Fruit fly (Drosophila melanogaster) whole organism, embryonic: ENCODE data around the gene meso18E.
A peak's percentile ranks its signal among the peaks of the same experiment; 100 is the strongest.

Source experiments
- BtbVII ChIP-seq: fragments of 200-800 bp; sonication (Bioruptor generic); optimal IDR thresholded peaks from 3 replicates; lab custom pipeline; 2017; ENCODE audit warnings: missing biosample characterization, mild to moderate bottlenecking, missing genetic modification characterization
- CG12391 ChIP-seq: fragments of 200-800 bp; sonication (Bioruptor generic); optimal IDR thresholded peaks from 3 replicates; lab custom pipeline; 2018; ENCODE audit warnings: missing biosample characterization, mild to moderate bottlenecking, missing genetic modification characterization, moderate library complexity
- CG13287 ChIP-seq: fragments of 200-800 bp; sonication (Bioruptor generic); IDR thresholded peaks from 2 replicates; pipeline ENCODE4 v1.3.6; 2022; ENCODE audit warnings: missing biosample characterization, missing genetic modification characterization; ENCODE audit not compliant: partially characterized antibody
- CG13296 ChIP-seq: fragments of 200-800 bp; sonication (Bioruptor generic); optimal IDR thresholded peaks from 3 replicates; lab custom pipeline; 2018; ENCODE audit warnings: missing biosample characterization, mild to moderate bottlenecking, missing genetic modification characterization
- CG13775 ChIP-seq: fragments of 200-800 bp; sonication (Bioruptor generic); optimal IDR thresholded peaks from 3 replicates; lab custom pipeline; 2017; ENCODE audit warnings: missing biosample characterization, mild to moderate bottlenecking, missing genetic modification characterization
- CG13894 ChIP-seq: fragments of 200-800 bp; sonication (Bioruptor generic); optimal IDR thresholded peaks from 3 replicates; lab custom pipeline; 2018; ENCODE audit warnings: missing biosample characterization, mild to moderate bottlenecking, missing genetic modification characterization, moderate library complexity
- CG14710 ChIP-seq: fragments of 200-800 bp; sonication (Bioruptor generic); optimal IDR thresholded peaks from 3 replicates; lab custom pipeline; 2019; ENCODE audit warnings: missing biosample characterization, mild to moderate bottlenecking, missing genetic modification characterization, moderate library complexity
- CG15514 ChIP-seq: fragments of 200-800 bp; sonication (Bioruptor generic); optimal IDR thresholded peaks from 3 replicates; lab custom pipeline; 2017; ENCODE audit warnings: missing biosample characterization, missing genetic modification characterization, mild to moderate bottlenecking, moderate library complexity, missing genetic modification reagents
- CG1603 ChIP-seq: fragments of 200-800 bp; sonication (Bioruptor generic); optimal IDR thresholded peaks from 2 replicates; lab custom pipeline; 2019; ENCODE audit warnings: missing biosample characterization, mild to moderate bottlenecking, missing genetic modification characterization, moderate library complexity
- CG1832 ChIP-seq: fragments of 200-800 bp; sonication (Bioruptor generic); optimal IDR thresholded peaks from 2 replicates; lab custom pipeline; 2017; ENCODE audit warnings: missing biosample characterization, mild to moderate bottlenecking, missing genetic modification characterization, inconsistent platforms
- CG2120 ChIP-seq: fragments of 200-800 bp; sonication (Bioruptor generic); optimal IDR thresholded peaks from 3 replicates; lab custom pipeline; 2016; ENCODE audit warnings: missing biosample characterization, missing genetic modification characterization
- CG32532 ChIP-seq: fragments of 200-800 bp; sonication (Bioruptor generic); IDR thresholded peaks from 2 replicates; pipeline ENCODE4 v1.3.6; 2022; ENCODE audit warnings: missing biosample characterization, missing genetic modification characterization
- CG43689 ChIP-seq: fragments of 200-800 bp; sonication (Bioruptor generic); IDR thresholded peaks from 2 replicates; pipeline ENCODE4 v1.3.6; 2022; ENCODE audit warnings: missing biosample characterization, missing genetic modification characterization
- CG7928 ChIP-seq: fragments of 200-800 bp; sonication (Bioruptor generic); optimal IDR thresholded peaks from 2 replicates; lab custom pipeline; 2017; ENCODE audit warnings: missing biosample characterization, mild to moderate bottlenecking, missing genetic modification characterization
- CG8924 ChIP-seq: fragments of 200-800 bp; optimal IDR thresholded peaks from 3 replicates; lab custom pipeline; 2019; ENCODE audit warnings: missing biosample characterization, mild to moderate bottlenecking, missing genetic modification characterization, moderate library complexity
- CG9797 ChIP-seq: fragments of 200-800 bp; sonication (Bioruptor generic); optimal IDR thresholded peaks from 3 replicates; lab custom pipeline; 2018; ENCODE audit warnings: missing biosample characterization, mild to moderate bottlenecking, missing genetic modification characterization
- Camta ChIP-seq: fragments of 200-800 bp; sonication (Bioruptor generic); optimal IDR thresholded peaks from 2 replicates; lab custom pipeline; 2016; ENCODE audit warnings: missing biosample characterization, missing genetic modification characterization
- D ChIP-seq, 2 experiments: fragments of 200-800 bp in 1 of 2; fragments of >200 bp in 1 of 2; sonication (Bioruptor generic) in 1 of 2; optimal IDR thresholded peaks; 2 replicates in 1 of 2; 3 replicates in 1 of 2; lab custom pipeline; 2017; ENCODE audit warnings: mild to moderate bottlenecking in 1 of 2, missing biosample characterization in 1 of 2, missing genetic modification characterization in 1 of 2, missing genetic modification reagents in 1 of 2
- Dbx ChIP-seq: fragments of 200-800 bp; sonication (Bioruptor generic); IDR thresholded peaks from 3 replicates; pipeline ENCODE4 v1.3.6; 2022; ENCODE audit warnings: missing biosample characterization, missing genetic modification characterization
- Deaf1 ChIP-seq: fragments of 200-800 bp; optimal IDR thresholded peaks from 3 replicates; lab custom pipeline; 2019; ENCODE audit warnings: missing biosample characterization, mild to moderate bottlenecking, missing genetic modification characterization, moderate library complexity
- E2f2 ChIP-seq: fragments of 200-800 bp; sonication (Bioruptor generic); IDR thresholded peaks from 2 replicates; pipeline ENCODE4 v1.3.6; 2022; ENCODE audit warnings: missing biosample characterization, missing genetic modification characterization
- Ets97D ChIP-seq: fragments of 200-800 bp; sonication (Bioruptor generic); optimal IDR thresholded peaks from 3 replicates; lab custom pipeline; 2016; ENCODE audit warnings: missing biosample characterization, missing genetic modification characterization
- Kr ChIP-seq: fragments of 200-800 bp; sonication (Bioruptor generic); optimal IDR thresholded peaks from 2 replicates; lab custom pipeline; 2017; ENCODE audit warnings: missing biosample characterization, mild to moderate bottlenecking, missing genetic modification characterization
- Nf-YB ChIP-seq: fragments of 200-800 bp; sonication (Bioruptor generic); optimal IDR thresholded peaks from 3 replicates; lab custom pipeline; 2019; ENCODE audit warnings: missing biosample characterization, mild to moderate bottlenecking, missing genetic modification characterization, moderate library complexity
- Nf-YC ChIP-seq: fragments of 200-800 bp; optimal IDR thresholded peaks from 3 replicates; lab custom pipeline; 2019; ENCODE audit warnings: missing biosample characterization, mild to moderate bottlenecking, missing genetic modification characterization, moderate library complexity
- Opbp ChIP-seq: fragments of 200-800 bp; sonication (Bioruptor generic); IDR thresholded peaks from 3 replicates; pipeline ENCODE4 v1.3.6; 2022; ENCODE audit warnings: missing biosample characterization, missing genetic modification characterization; ENCODE audit not compliant: partially characterized antibody
- Optix ChIP-seq: fragments of 200-800 bp; sonication (Bioruptor generic); IDR thresholded peaks from 3 replicates; pipeline ENCODE4 v1.3.6; 2022; ENCODE audit warnings: missing biosample characterization, missing genetic modification characterization
- Sox100B ChIP-seq: fragments of 200-800 bp; sonication (Bioruptor generic); optimal IDR thresholded peaks from 3 replicates; lab custom pipeline; 2018; ENCODE audit warnings: missing biosample characterization, mild to moderate bottlenecking, missing genetic modification characterization
- Stat92E ChIP-seq, 3 experiments: fragments of >200 bp in 2 of 3; fragments of 200-800 bp in 1 of 3; sonication (Bioruptor generic) in 1 of 3; optimal IDR thresholded peaks; 2 replicates each; lab custom pipeline; 2017 to 2019; ENCODE audit warnings: missing biosample characterization in 3 of 3, missing genetic modification characterization in 3 of 3, mild to moderate bottlenecking in 1 of 3, moderate library complexity in 1 of 3
- Tbp ChIP-seq: fragments of >200 bp; optimal IDR thresholded peaks from 2 replicates; lab custom pipeline; 2018; ENCODE audit warnings: missing biosample characterization, missing genetic modification characterization
- ab ChIP-seq: fragments of 200-800 bp; sonication (Bioruptor generic); optimal IDR thresholded peaks from 2 replicates; lab custom pipeline; 2016; ENCODE audit warnings: missing biosample characterization, missing genetic modification characterization
- ac ChIP-seq: fragments of 200-800 bp; sonication (Bioruptor generic); optimal IDR thresholded peaks from 3 replicates; lab custom pipeline; 2017; ENCODE audit warnings: missing biosample characterization, mild to moderate bottlenecking, missing genetic modification characterization
- bbx ChIP-seq: fragments of 200-800 bp; sonication (Bioruptor generic); IDR thresholded peaks from 2 replicates; pipeline ENCODE4 v1.3.6; 2022; ENCODE audit warnings: missing biosample characterization, missing genetic modification characterization; ENCODE audit not compliant: partially characterized antibody
- dm ChIP-seq: fragments of 200-800 bp; sonication (Bioruptor generic); optimal IDR thresholded peaks from 3 replicates; lab custom pipeline; 2016; ENCODE audit warnings: missing biosample characterization, missing genetic modification characterization
- ftz-f1 ChIP-seq: fragments of 200-800 bp; sonication (Bioruptor generic); optimal IDR thresholded peaks from 2 replicates; lab custom pipeline; 2016; ENCODE audit warnings: missing biosample characterization, missing genetic modification characterization
- gce ChIP-seq: fragments of 200-800 bp; sonication (Bioruptor generic); IDR thresholded peaks from 3 replicates; pipeline ENCODE4 v1.3.6; 2022; ENCODE audit warnings: missing biosample characterization, missing genetic modification characterization
- hkb ChIP-seq, 2 experiments: fragments of 200-800 bp in 1 of 2; fragments of >200 bp in 1 of 2; sonication (Bioruptor generic) in 1 of 2; IDR thresholded peaks in 1 of 2; optimal IDR thresholded peaks in 1 of 2; 2 replicates each; pipeline versions ENCODE4 v1.3.6 to Lab custom; 2017 to 2022; ENCODE audit warnings: missing biosample characterization in 1 of 2, missing genetic modification characterization in 1 of 2
- jigr1 ChIP-seq: fragments of 200-800 bp; sonication (Bioruptor generic); IDR thresholded peaks from 3 replicates; pipeline ENCODE4 v1.3.6; 2022; ENCODE audit warnings: missing biosample characterization, missing genetic modification characterization
- lbe ChIP-seq: fragments of 200-800 bp; sonication (Bioruptor generic); optimal IDR thresholded peaks from 2 replicates; lab custom pipeline; 2016; ENCODE audit warnings: missing biosample characterization, mild to moderate bottlenecking, missing genetic modification characterization
- mirr ChIP-seq: fragments of 200-800 bp; sonication (Bioruptor generic); optimal IDR thresholded peaks from 3 replicates; lab custom pipeline; 2018; ENCODE audit warnings: missing biosample characterization, mild to moderate bottlenecking, missing genetic modification characterization
- nmo ChIP-seq: fragments of 200-800 bp; sonication (Bioruptor generic); optimal IDR thresholded peaks from 2 replicates; lab custom pipeline; 2018; ENCODE audit warnings: missing biosample characterization, mild to moderate bottlenecking, missing genetic modification characterization, moderate library complexity
- sna ChIP-seq: fragments of 200-800 bp; sonication (Bioruptor generic); IDR thresholded peaks from 2 replicates; pipeline ENCODE4 v1.3.6; 2022; ENCODE audit warnings: missing biosample characterization, missing genetic modification characterization; ENCODE audit not compliant: partially characterized antibody
- tna ChIP-seq: fragments of 200-800 bp; sonication (Bioruptor generic); IDR thresholded peaks from 2 replicates; pipeline ENCODE4 v1.3.6; 2022; ENCODE audit warnings: missing biosample characterization, missing genetic modification characterization; ENCODE audit not compliant: partially characterized antibody
- trem ChIP-seq: fragments of 200-800 bp; optimal IDR thresholded peaks from 3 replicates; lab custom pipeline; 2019; ENCODE audit warnings: missing biosample characterization, mild to moderate bottlenecking, missing genetic modification characterization, moderate library complexity
- vnd ChIP-seq: fragments of 200-800 bp; sonication (Bioruptor generic); IDR thresholded peaks from 3 replicates; pipeline ENCODE4 v1.3.6; 2022; ENCODE audit warnings: missing biosample characterization, missing genetic modification characterization; ENCODE audit not compliant: partially characterized antibody
- yki ChIP-seq: fragments of >200 bp; optimal IDR thresholded peaks from 3 replicates; lab custom pipeline; 2018

Gene meso18E

dm6 chrX:19683040-19683875 is 29.6 kb downstream of the meso18E start, which contains the start of the genes dome and Ubqn (continued):
- TF ChIP-seq Ets97D (peak; percentile 68), Deaf1 (peak; percentile 32), nmo (GFP tag; lab: Kevin White, UChicago) (peak; percentile 74), lbe (GFP tag; lab: Kevin White, UChicago) (peak; percentile 20), D (optimal IDR thresholded peaks at IDR 0.05; lab: Kevin White, UChicago) (peak; percentile 45), D (GFP tag; optimal IDR thresholded peaks at IDR 0.05; lab: Kevin White, UChicago) (no peak), CG1832 (GFP tag; lab: Kevin White, UChicago) (peak; percentile 92), yki (peak; percentile 92), Optix (GFP tag; lab: Robert Waterston, UW) (no peak), CG13894 (tag; lab: Kevin White, UChicago) (peak; percentile 33), Stat92E (GFP tag; optimal IDR thresholded peaks at IDR 0.05; lab: Kevin White, UChicago) (peak in 2 of 3 experiments; percentile 41 to 100), Kr (GFP tag; lab: Kevin White, UChicago) (no peak), CG32532 (GFP tag; lab: Robert Waterston, UW) (peak; percentile 60; the same call in 1 of the 2 replicates), CG15514 (GFP tag; lab: Kevin White, UChicago) (peak; percentile 60), dm (GFP tag; lab: Kevin White, UChicago) (peak; percentile 22), CG13296 (GFP tag; lab: Kevin White, UChicago) (peak; percentile 23), Sox100B (GFP tag; lab: Kevin White, UChicago) (no peak), mirr (GFP tag; lab: Kevin White, UChicago) (peak; percentile 4), vnd (peak; percentile 96), CG13287 (GFP tag; lab: Robert Waterston, UW) (peak; percentile 90), ac (GFP tag; lab: Kevin White, UChicago) (no peak), CG1603 (tag; lab: Kevin White, UChicago) (peak; percentile 79), sna (peak; percentile 88), CG8924 (tag; lab: Kevin White, UChicago) (peak; percentile 36), gce (GFP tag; lab: Robert Waterston, UW) (0 out of 3 replicates have a peak, but pooled peaks have one; percentile 9), CG2120 (GFP tag; lab: Kevin White, UChicago) (peak; percentile 39), jigr1 (GFP tag; lab: Robert Waterston, UW) (no peak), CG14710 (tag; lab: Kevin White, UChicago) (peak; percentile 76), CG7928 (GFP tag; lab: Kevin White, UChicago) (peak; percentile 94), Nf-YC (tag; lab: Kevin White, UChicago) (peak; percentile 53), Dbx (GFP tag; lab: Robert Waterston, UW) (peak; percentile 32; the same call in 1 of the 3 replicates), CG12391 (tag; lab: Kevin White, UChicago) (peak; percentile 6), hkb (optimal IDR thresholded peaks at IDR 0.05; lab: Kevin White, UChicago) (peak; percentile 63), hkb (GFP tag; IDR thresholded peaks at IDR 0.05; lab: Robert Waterston, UW) (0 out of 2 replicates have a peak, but pooled peaks have one; percentile 22), Nf-YB (peak; percentile 4), Tbp (GFP tag; lab: Kevin White, UChicago) (no peak), E2f2 (peak; percentile 39), CG9797 (GFP tag; lab: Kevin White, UChicago) (peak; percentile 98), ftz-f1 (peak; percentile 86), tna (GFP tag; lab: Robert Waterston, UW) (peak; percentile 88; the same call in 1 of the 2 replicates), CG13775 (GFP tag; lab: Kevin White, UChicago) (peak; percentile 16), trem (tag; lab: Kevin White, UChicago) (peak; percentile 57), BtbVII (GFP tag; lab: Kevin White, UChicago) (peak; percentile 25), bbx (peak; percentile 82), CG43689 (GFP tag; lab: Robert Waterston, UW) (no peak), ab (GFP tag; lab: Kevin White, UChicago) (no peak), Opbp (GFP tag; lab: Robert Waterston, UW) (peak; percentile 79; the same call in 2 of the 3 replicates), Camta (GFP tag; lab: Kevin White, UChicago) (peak; percentile 4)
